Worm (Caenorhabditis elegans) whole organism, early embryonic: ENCODE results near the gene str-220.

Experiments used
- B0310.2 ChIP-seq: sonication (generic microtip); optimal IDR thresholded peaks from 2 replicates; lab custom pipeline; 2016; ENCODE audit warnings: mild to moderate bottlenecking, missing genetic modification characterization, missing compliant biosample characterization
- F13C5.2 ChIP-seq: sonication (generic microtip); optimal IDR thresholded peaks from 2 replicates; lab custom pipeline; 2017; ENCODE audit warnings: mild to moderate bottlenecking, missing genetic modification characterization, inconsistent platforms, missing compliant biosample characterization
- aly-1 ChIP-seq: sonication (generic microtip); optimal IDR thresholded peaks from 2 replicates; lab custom pipeline; 2016; ENCODE audit warnings: missing genetic modification characterization, missing compliant biosample characterization
- ama-1 ChIP-seq: fragments of 150-350 bp; optimal IDR thresholded peaks from 2 replicates; lab custom pipeline; 2014
- ceh-13 ChIP-seq: fragments of 200-800 bp; sonication (Bioruptor generic); optimal IDR thresholded peaks from 2 replicates; lab custom pipeline; 2018; ENCODE audit warnings: mild to moderate bottlenecking, missing genetic modification characterization, missing compliant biosample characterization
- ceh-36 ChIP-seq: sonication (generic microtip); optimal IDR thresholded peaks from 2 replicates; lab custom pipeline; 2016; ENCODE audit warnings: missing genetic modification characterization, inconsistent platforms, missing compliant biosample characterization
- ets-7 ChIP-seq: sonication (generic microtip); optimal IDR thresholded peaks from 2 replicates; lab custom pipeline; 2016; ENCODE audit warnings: missing genotype, missing genetic modification characterization, missing compliant biosample characterization
- flt-1 ChIP-seq: fragments of 200-800 bp; sonication (Bioruptor generic); IDR thresholded peaks from 2 replicates; pipeline ENCODE4 v1.3.6; 2022; ENCODE audit warnings: missing genetic modification characterization, missing compliant biosample characterization
- hmbx-1 ChIP-seq: sonication (generic microtip); optimal IDR thresholded peaks from 2 replicates; lab custom pipeline; 2016; ENCODE audit warnings: mild to moderate bottlenecking, missing genetic modification characterization, missing compliant biosample characterization
- hmg-4 ChIP-seq: fragments of 200-800 bp; sonication (Bioruptor generic); optimal IDR thresholded peaks from 2 replicates; lab custom pipeline; 2018; ENCODE audit warnings: mild to moderate bottlenecking, missing genetic modification characterization, missing compliant biosample characterization
- hnd-1 ChIP-seq: sonication (generic microtip); optimal IDR thresholded peaks from 2 replicates; lab custom pipeline; 2016; ENCODE audit warnings: missing genetic modification characterization, missing compliant biosample characterization
- pes-1 ChIP-seq: fragments of 200-800 bp; sonication (Bioruptor generic); IDR thresholded peaks from 2 replicates; pipeline ENCODE4 v1.3.6; 2022; ENCODE audit warnings: missing genetic modification reagents, missing genetic modification characterization, missing compliant biosample characterization
- scrt-1 ChIP-seq: fragments of 200-800 bp; sonication (Bioruptor generic); IDR thresholded peaks from 2 replicates; pipeline ENCODE4 v1.3.6; 2022; ENCODE audit warnings: missing genetic modification characterization, missing compliant biosample characterization
- sea-1 ChIP-seq: fragments of 200-800 bp; sonication (Bioruptor generic); conservative IDR thresholded peaks from 2 replicates; pipeline ENCODE4 v1.3.6; 2022; ENCODE audit warnings: missing genetic modification characterization, missing compliant biosample characterization
- tbx-11 ChIP-seq: fragments of 200-800 bp; sonication (Bioruptor generic); IDR thresholded peaks from 2 replicates; pipeline ENCODE4 v1.3.6; 2022; ENCODE audit warnings: missing genetic modification characterization, missing compliant biosample characterization
- tbx-37 ChIP-seq: fragments of 200-800 bp; sonication (Bioruptor generic); conservative IDR thresholded peaks from 2 replicates; pipeline ENCODE4 v1.3.6; 2022; ENCODE audit warnings: missing genetic modification reagents, missing genetic modification characterization, missing compliant biosample characterization
- tra-4 ChIP-seq: sonication (generic microtip); optimal IDR thresholded peaks from 2 replicates; lab custom pipeline; 2017; ENCODE audit warnings: missing genetic modification characterization, missing compliant biosample characterization

The str-220 gene

ce11 chrIV:7171222-7171621 lies at the start of gene str-220:
str-220 (minus strand) TSS chrIV:7171322.
- no peak for TF ChIP-seq tbx-37
- no peak for TF ChIP-seq B0310.2 (tag; lab: Kevin White, UChicago)
- TF ChIP-seq flt-1 (GFP tag; lab: Robert Waterston, UW): no peak
- TF ChIP-seq sea-1 (GFP tag; lab: Robert Waterston, UW): no peak
- no peak for TF ChIP-seq ceh-13 (GFP tag; lab: Kevin White, UChicago)
- no peak for TF ChIP-seq hmbx-1
- no peak for TF ChIP-seq hnd-1
- no peak for TF ChIP-seq hmg-4 (GFP tag; lab: Kevin White, UChicago)
- TF ChIP-seq F13C5.2 (tag; lab: Kevin White, UChicago): no peak
- no peak for TF ChIP-seq ceh-36 (tag; lab: Kevin White, UChicago)
- no peak for TF ChIP-seq ets-7 (tag; lab: Kevin White, UChicago)
- TF ChIP-seq ama-1 (lab: Kevin White, UChicago): no peak
- no peak for TF ChIP-seq pes-1
- TF ChIP-seq aly-1 (tag; lab: Kevin White, UChicago): no peak

- TF ChIP-seq scrt-1 (GFP tag; lab: Robert Waterston, UW) (no peak), B0310.2 (tag; lab: Kevin White, UChicago) (no peak), tbx-11 (GFP tag; lab: Robert Waterston, UW) (no peak), ceh-36 (tag; lab: Kevin White, UChicago) (no peak), hmg-4 (GFP tag; lab: Kevin White, UChicago) (no peak), pes-1 (no peak), sea-1 (GFP tag; lab: Robert Waterston, UW) (no peak), ets-7 (tag; lab: Kevin White, UChicago) (no peak), hnd-1 (no peak)
Measured at ce11 chrIV:7219398-7220087, 48.4 kb upstream of the str-220 start, which contains the start of the genes glb-23 and R13A1.1. glb-23 (minus strand) TSS chrIV:7219498. R13A1.1 (plus strand) TSS chrIV:7220037.

- no peak for TF ChIP-seq B0310.2 (tag; lab: Kevin White, UChicago)
- TF ChIP-seq tra-4 (tag; lab: Kevin White, UChicago): no peak
- no peak for TF ChIP-seq hnd-1
- TF ChIP-seq hmbx-1: no peak
- no peak for TF ChIP-seq pes-1
- TF ChIP-seq aly-1 (tag; lab: Kevin White, UChicago): no peak
- no peak for TF ChIP-seq sea-1 (GFP tag; lab: Robert Waterston, UW)
- no peak for TF ChIP-seq tbx-37
- TF ChIP-seq F13C5.2 (tag; lab: Kevin White, UChicago): no peak
- no peak for TF ChIP-seq ceh-13 (GFP tag; lab: Kevin White, UChicago)
- TF ChIP-seq tbx-11 (GFP tag; lab: Robert Waterston, UW): no peak
- TF ChIP-seq scrt-1 (GFP tag; lab: Robert Waterston, UW): no peak
- no peak for TF ChIP-seq ama-1 (lab: Kevin White, UChicago)
- no peak for TF ChIP-seq hmg-4 (GFP tag; lab: Kevin White, UChicago)
- no peak for TF ChIP-seq ceh-36 (tag; lab: Kevin White, UChicago)
- no peak for TF ChIP-seq flt-1 (GFP tag; lab: Robert Waterston, UW)
- no peak for TF ChIP-seq ets-7 (tag; lab: Kevin White, UChicago)
Measured at ce11 chrIV:7216210-7216609, 45.1 kb upstream of the str-220 start.

- TF ChIP-seq ama-1 (lab: Kevin White, UChicago) (no peak), F13C5.2 (tag; lab: Kevin White, UChicago) (no peak), sea-1 (GFP tag; lab: Robert Waterston, UW) (no peak), ceh-13 (GFP tag; lab: Kevin White, UChicago) (no peak), hmg-4 (GFP tag; lab: Kevin White, UChicago) (no peak), hmbx-1 (no peak), pes-1 (no peak), tra-4 (tag; lab: Kevin White, UChicago) (no peak), flt-1 (GFP tag; lab: Robert Waterston, UW) (no peak), tbx-11 (GFP tag; lab: Robert Waterston, UW) (no peak), B0310.2 (tag; lab: Kevin White, UChicago) (no peak), ets-7 (tag; lab: Kevin White, UChicago) (no peak), scrt-1 (GFP tag; lab: Robert Waterston, UW) (no peak), ceh-36 (tag; lab: Kevin White, UChicago) (no peak), tbx-37 (no peak), aly-1 (tag; lab: Kevin White, UChicago) (no peak), hnd-1 (no peak)
Measured at ce11 chrIV:7212769-7213168, 41.6 kb upstream of the str-220 start.

ce11 chrIV:7211313-7211712 lies 40.2 kb upstream of the str-220 start:
- TF ChIP-seq tbx-37 (no peak), pes-1 (no peak), sea-1 (GFP tag; lab: Robert Waterston, UW) (no peak), F13C5.2 (tag; lab: Kevin White, UChicago) (no peak), hmbx-1 (no peak), hmg-4 (GFP tag; lab: Kevin White, UChicago) (no peak), hnd-1 (no peak), flt-1 (GFP tag; lab: Robert Waterston, UW) (no peak), aly-1 (tag; lab: Kevin White, UChicago) (no peak), tra-4 (tag; lab: Kevin White, UChicago) (no peak), scrt-1 (GFP tag; lab: Robert Waterston, UW) (no peak), tbx-11 (GFP tag; lab: Robert Waterston, UW) (no peak), ama-1 (lab: Kevin White, UChicago) (no peak), ceh-13 (GFP tag; lab: Kevin White, UChicago) (no peak), B0310.2 (tag; lab: Kevin White, UChicago) (no peak), ceh-36 (tag; lab: Kevin White, UChicago) (no peak), ets-7 (tag; lab: Kevin White, UChicago) (no peak)

ce11 chrIV:7208961-7209360 lies 37.8 kb upstream of the str-220 start:
- no peak for TF ChIP-seq tra-4 (tag; lab: Kevin White, UChicago)
- TF ChIP-seq scrt-1 (GFP tag; lab: Robert Waterston, UW): no peak
- TF ChIP-seq tbx-11 (GFP tag; lab: Robert Waterston, UW): no peak
- TF ChIP-seq pes-1: no peak
- no peak for TF ChIP-seq hmbx-1
